Fruit fly (Drosophila melanogaster) whole organism, embryonic: ENCODE results near the gene CG31406.

Source experiments
- CG11696 ChIP-seq: fragments of 200-800 bp; sonication (Bioruptor generic); IDR thresholded peaks from 2 replicates; pipeline ENCODE4 v1.3.6; 2022; ENCODE audit warnings: missing biosample characterization, missing genetic modification characterization
- CG13123 ChIP-seq: fragments of 200-800 bp; sonication (Bioruptor generic); optimal IDR thresholded peaks from 2 replicates; lab custom pipeline; 2016; ENCODE audit warnings: missing biosample characterization, missing genetic modification characterization
- CG17328 ChIP-seq: fragments of 200-800 bp; sonication (Bioruptor generic); IDR thresholded peaks from 2 replicates; pipeline ENCODE4 v1.3.6; 2022; ENCODE audit warnings: missing biosample characterization, missing genetic modification characterization
- CG30431 ChIP-seq: fragments of 200-800 bp; sonication (Bioruptor generic); optimal IDR thresholded peaks from 2 replicates; lab custom pipeline; 2017; ENCODE audit warnings: missing biosample characterization, missing genetic modification characterization
- CG4424 ChIP-seq: fragments of 200-800 bp; sonication (Bioruptor generic); optimal IDR thresholded peaks from 3 replicates; lab custom pipeline; 2016; ENCODE audit warnings: missing biosample characterization, missing genetic modification characterization
- corto ChIP-seq: fragments of 200-800 bp; sonication (Bioruptor generic); optimal IDR thresholded peaks from 2 replicates; lab custom pipeline; 2016; ENCODE audit warnings: missing biosample characterization, mild to moderate bottlenecking, missing genetic modification characterization, moderate library complexity
- dati ChIP-seq: fragments of 200-800 bp; sonication (Bioruptor generic); IDR thresholded peaks from 2 replicates; pipeline ENCODE4 v1.3.6; 2022; ENCODE audit warnings: missing biosample characterization, missing genetic modification characterization
- disco-r ChIP-seq: fragments of 200-800 bp; sonication (Bioruptor generic); optimal IDR thresholded peaks from 2 replicates; lab custom pipeline; 2016; ENCODE audit warnings: missing biosample characterization, missing genetic modification characterization
- fru ChIP-seq: fragments of >200 bp; optimal IDR thresholded peaks from 2 replicates; lab custom pipeline; 2017
- lbe ChIP-seq: fragments of 200-800 bp; sonication (Bioruptor generic); optimal IDR thresholded peaks from 2 replicates; lab custom pipeline; 2016; ENCODE audit warnings: missing biosample characterization, mild to moderate bottlenecking, missing genetic modification characterization

DNA sequence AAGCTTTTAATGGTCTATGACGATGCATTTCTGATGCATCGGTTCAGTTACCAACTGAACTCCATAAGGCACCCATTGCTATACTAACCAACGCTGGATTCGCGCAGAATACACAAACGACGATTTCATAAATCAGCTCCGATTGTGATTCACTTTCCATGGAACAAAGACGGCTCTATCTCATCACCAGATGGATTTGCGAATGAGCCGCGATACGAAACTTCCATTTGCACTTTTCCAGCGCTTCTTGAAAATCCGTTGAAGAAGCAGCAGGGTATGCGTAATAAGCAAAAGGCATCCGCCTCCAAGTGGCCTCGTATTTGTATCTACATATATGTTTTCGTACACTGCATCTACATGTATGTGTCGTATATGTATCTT, 44.0 kb downstream of the CG31406 start:
- TF ChIP-seq fru (no peak), disco-r (no peak), CG11696 (GFP tag; lab: Robert Waterston, UW) (no peak), CG17328 (no peak), CG30431 (GFP tag; lab: Kevin White, UChicago) (no peak), lbe (GFP tag; lab: Kevin White, UChicago) (no peak), dati (no peak), CG4424 (GFP tag; lab: Kevin White, UChicago) (no peak), CG13123 (no peak), corto (GFP tag; lab: Kevin White, UChicago) (no peak)
